Worm (Caenorhabditis elegans) whole organism, L2 larva: Measurements from ENCODE around the gene ptr-18.
A peak's percentile ranks its signal among the peaks of the same experiment; 100 is the strongest.

Source experiments
- C34F6.9 ChIP-seq: fragments of 150-350 bp; optimal IDR thresholded peaks from 2 replicates; lab custom pipeline; 2014; ENCODE audit warnings: missing biosample characterization, missing genetic modification characterization
- F13H6.1 ChIP-seq: sonication (generic microtip); optimal IDR thresholded peaks from 2 replicates; lab custom pipeline; 2016; ENCODE audit warnings: missing genetic modification characterization, missing compliant biosample characterization
- Y55F3AM.14 ChIP-seq: fragments of 200-800 bp; sonication (Bioruptor generic); optimal IDR thresholded peaks from 2 replicates; lab custom pipeline; 2018; ENCODE audit warnings: mild to moderate bottlenecking, missing genetic modification characterization, missing compliant biosample characterization
- alr-1 ChIP-seq: fragments of 150-350 bp; optimal IDR thresholded peaks from 2 replicates; lab custom pipeline; 2014; ENCODE audit warnings: missing biosample characterization, missing genetic modification characterization
- aly-2 ChIP-seq: fragments of 150-350 bp; optimal IDR thresholded peaks from 2 replicates; lab custom pipeline; 2014; ENCODE audit warnings: missing biosample characterization, missing genetic modification characterization
- blmp-1 ChIP-seq: sonication (generic microtip); optimal IDR thresholded peaks from 2 replicates; lab custom pipeline; 2017; ENCODE audit warnings: missing genetic modification characterization, mild to moderate bottlenecking, missing compliant biosample characterization, antibody characterized with exemption, moderate library complexity; ENCODE audit not compliant: insufficient read depth
- ceh-16 ChIP-seq: fragments of 150-350 bp; optimal IDR thresholded peaks from 2 replicates; lab custom pipeline; 2014; ENCODE audit warnings: missing biosample characterization, missing genetic modification characterization
- crh-2 ChIP-seq: sonication (generic microtip); optimal IDR thresholded peaks from 2 replicates; lab custom pipeline; 2017; ENCODE audit warnings: missing biosample characterization, missing genetic modification characterization
- dmd-4 ChIP-seq: sonication (generic microtip); optimal IDR thresholded peaks from 2 replicates; lab custom pipeline; 2017; ENCODE audit warnings: missing biosample characterization, missing genetic modification characterization
- elt-1 ChIP-seq: fragments of 150-350 bp; optimal IDR thresholded peaks from 2 replicates; lab custom pipeline; 2014; ENCODE audit warnings: missing biosample characterization, missing genetic modification characterization
- fos-1 ChIP-seq: fragments of 150-350 bp; optimal IDR thresholded peaks from 2 replicates; lab custom pipeline; 2014; ENCODE audit warnings: missing biosample characterization, missing genetic modification characterization
- gmeb-1 ChIP-seq: fragments of 150-350 bp; optimal IDR thresholded peaks from 2 replicates; lab custom pipeline; 2014; ENCODE audit warnings: missing biosample characterization, missing genetic modification characterization
- lin-39 ChIP-seq: fragments of 150-350 bp; optimal IDR thresholded peaks from 2 replicates; lab custom pipeline; 2014; ENCODE audit warnings: missing biosample characterization, missing genetic modification reagents, missing genetic modification characterization
- mab-5 ChIP-seq: fragments of 150-350 bp; optimal IDR thresholded peaks from 2 replicates; lab custom pipeline; 2014; ENCODE audit warnings: missing biosample characterization, missing genetic modification characterization
- mbf-1 ChIP-seq: sonication (generic microtip); optimal IDR thresholded peaks from 2 replicates; lab custom pipeline; 2017; ENCODE audit warnings: missing biosample characterization, missing genetic modification characterization
- nhr-11 ChIP-seq: fragments of 150-350 bp; optimal IDR thresholded peaks from 2 replicates; lab custom pipeline; 2014; ENCODE audit warnings: missing biosample characterization, missing genetic modification characterization
- nhr-21 ChIP-seq: fragments of 150-350 bp; optimal IDR thresholded peaks from 2 replicates; lab custom pipeline; 2014; ENCODE audit warnings: missing biosample characterization, missing genetic modification characterization
- nhr-23 ChIP-seq: fragments of 150-350 bp; optimal IDR thresholded peaks from 2 replicates; lab custom pipeline; 2014; ENCODE audit warnings: missing biosample characterization, missing genetic modification reagents, missing genetic modification characterization
- nhr-25 ChIP-seq: fragments of 150-350 bp; sonication (generic microtip); optimal IDR thresholded peaks from 3 replicates; lab custom pipeline; 2014; ENCODE audit warnings: missing biosample characterization, missing genetic modification characterization
- peb-1 ChIP-seq: fragments of 150-350 bp; optimal IDR thresholded peaks from 2 replicates; lab custom pipeline; 2014; ENCODE audit warnings: missing biosample characterization, missing genetic modification characterization
- skn-1 ChIP-seq: sonication (generic microtip); optimal IDR thresholded peaks from 2 replicates; lab custom pipeline; 2017; ENCODE audit warnings: missing biosample characterization, missing genetic modification characterization
- sma-3 ChIP-seq: sonication (generic microtip); optimal IDR thresholded peaks from 2 replicates; lab custom pipeline; 2016; ENCODE audit warnings: missing genetic modification reagents, missing genetic modification characterization, missing compliant biosample characterization
- sma-9 ChIP-seq, 2 experiments: fragments of 150-350 bp in 1 of 2; sonication (generic microtip) in 1 of 2; optimal IDR thresholded peaks; 2 replicates each; lab custom pipeline; 2014 to 2016; ENCODE audit warnings: missing genetic modification characterization in 2 of 2, mild to moderate bottlenecking in 1 of 2, missing biosample characterization in 1 of 2, missing compliant biosample characterization in 1 of 2, missing genetic modification reagents in 1 of 2, moderate library complexity in 1 of 2
- snpc-4 ChIP-seq: fragments of 150-350 bp; optimal IDR thresholded peaks from 2 replicates; lab custom pipeline; 2014; ENCODE audit warnings: missing biosample characterization, missing genetic modification characterization
- unc-39 ChIP-seq: fragments of 150-350 bp; optimal IDR thresholded peaks from 2 replicates; lab custom pipeline; 2014; ENCODE audit warnings: missing biosample characterization, missing genetic modification characterization
- unc-62 ChIP-seq: fragments of 150-350 bp; optimal IDR thresholded peaks from 2 replicates; lab custom pipeline; 2014; ENCODE audit warnings: missing biosample characterization, missing genetic modification reagents, missing genetic modification characterization
- zag-1 ChIP-seq: fragments of 150-350 bp; optimal IDR thresholded peaks from 2 replicates; lab custom pipeline; 2014; ENCODE audit warnings: missing biosample characterization, missing genetic modification characterization
- ztf-11 ChIP-seq: sonication (generic microtip); optimal IDR thresholded peaks from 2 replicates; lab custom pipeline; 2017; ENCODE audit warnings: missing biosample characterization, missing genetic modification characterization
- ztf-4 ChIP-seq: fragments of 150-350 bp; optimal IDR thresholded peaks from 2 replicates; lab custom pipeline; 2014; ENCODE audit warnings: missing biosample characterization, missing genetic modification characterization

Gene ptr-18

DNA sequence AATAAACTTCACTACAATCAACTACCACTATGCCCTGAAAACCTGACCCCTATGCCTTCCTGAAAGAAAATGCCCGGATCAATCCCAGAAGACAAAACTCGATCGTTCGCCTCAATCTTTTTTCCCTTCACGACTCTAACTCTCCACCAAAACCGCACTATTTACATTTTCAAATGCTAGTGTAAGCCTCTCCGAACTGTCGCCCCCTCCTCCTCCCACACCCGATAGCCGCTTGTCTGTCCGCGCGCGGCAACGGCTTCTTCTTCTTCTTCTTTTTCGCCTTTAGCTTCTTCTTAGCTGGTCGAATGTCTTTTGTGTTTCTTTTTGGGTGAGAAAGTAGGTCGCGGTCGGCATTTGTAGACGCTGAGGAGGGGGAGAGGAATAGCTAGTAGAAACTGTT lies 5.1 kb upstream of the ptr-18 start:
- TF ChIP-seq peb-1 (tag; lab: Kevin White, UChicago) = no peak
- no peak for TF ChIP-seq skn-1 (tag; lab: Kevin White, UChicago)
- no peak for TF ChIP-seq F13H6.1 (tag; lab: Kevin White, UChicago)
- no peak for TF ChIP-seq crh-2 (tag; lab: Kevin White, UChicago)
- no peak for TF ChIP-seq alr-1
- TF ChIP-seq blmp-1 (tag; lab: Kevin White, UChicago) = no peak
- TF ChIP-seq zag-1 (tag; lab: Kevin White, UChicago) = no peak
- no peak for TF ChIP-seq ceh-16 (tag; lab: Kevin White, UChicago)
- no peak for TF ChIP-seq gmeb-1 (tag; lab: Kevin White, UChicago)
- TF ChIP-seq sma-9 (GFP tag; optimal IDR thresholded peaks at IDR 0.05; lab: Kevin White, UChicago) = no peak
- TF ChIP-seq sma-9 (tag; optimal IDR thresholded peaks at IDR 0.05; lab: Kevin White, UChicago) = no peak
- TF ChIP-seq, all 48 proteins: peak for 0

DNA sequence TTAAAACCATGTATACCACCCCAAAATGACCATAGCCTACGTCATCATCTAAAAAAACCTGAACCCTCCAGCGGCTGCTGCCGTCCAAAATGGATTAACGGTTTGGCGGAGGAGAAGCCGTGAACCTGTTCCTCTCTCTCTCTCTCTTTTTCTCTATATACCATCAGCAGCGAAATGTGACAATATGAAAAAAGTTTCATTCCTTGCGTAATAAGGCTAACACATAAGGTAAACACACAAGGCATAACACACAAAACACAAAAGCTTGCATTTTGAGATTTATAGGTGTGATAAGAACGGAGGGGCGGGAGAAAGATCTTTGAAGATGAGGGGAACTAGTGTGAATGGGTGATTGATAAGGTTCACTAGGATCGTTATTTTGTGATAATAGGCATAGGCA lies 4.1 kb upstream of the ptr-18 start:
- no peak for TF ChIP-seq snpc-4 (tag; lab: Kevin White, UChicago)
- TF ChIP-seq nhr-25 (tag; lab: Kevin White, UChicago) = peak; percentile 64
- no peak for TF ChIP-seq ceh-16 (tag; lab: Kevin White, UChicago)
- TF ChIP-seq blmp-1 (tag; lab: Kevin White, UChicago) = peak; percentile 1
- TF ChIP-seq nhr-21 = peak; percentile 31
- TF ChIP-seq, all 48 proteins: peak for 3

DNA sequence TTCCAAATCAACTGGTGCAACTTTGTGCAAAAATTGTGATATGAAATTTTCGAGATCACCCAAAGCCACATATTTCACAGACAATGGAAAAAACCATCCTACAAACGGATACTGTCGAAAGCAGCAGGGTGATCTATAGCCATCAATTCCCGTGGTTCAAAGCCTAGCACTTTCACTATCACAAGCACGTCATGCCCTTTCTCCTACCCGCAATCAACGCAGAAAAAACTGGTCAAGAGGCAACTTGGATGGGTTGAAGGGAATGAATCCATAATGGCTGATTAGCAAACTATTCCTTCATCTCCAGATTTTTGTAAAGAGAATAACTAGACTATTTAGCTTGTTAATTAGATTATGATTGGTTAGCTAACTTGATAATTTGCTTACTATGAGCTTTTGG lies 3.6 kb upstream of the ptr-18 start:
- TF ChIP-seq blmp-1 (tag; lab: Kevin White, UChicago) = peak; percentile 30
- no peak for TF ChIP-seq dmd-4 (tag; lab: Kevin White, UChicago)

DNA sequence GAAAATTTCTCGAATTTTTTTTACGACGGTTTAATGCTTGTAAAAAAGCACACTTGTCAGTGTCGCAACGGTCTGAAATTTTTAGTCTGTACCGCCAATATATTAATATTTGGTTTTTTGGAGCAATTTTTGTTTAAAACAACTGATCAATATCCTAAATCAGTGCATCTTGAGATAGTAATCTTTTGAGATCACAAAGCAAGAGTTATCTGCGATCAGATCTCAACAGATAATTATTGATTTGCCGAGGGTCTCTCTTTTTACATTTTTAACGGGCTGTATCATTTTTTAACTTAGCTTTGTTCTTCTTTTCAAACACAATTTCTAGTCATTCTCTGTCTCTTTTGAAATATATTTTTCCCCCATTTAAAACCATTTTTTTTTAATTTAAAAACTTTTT lies 208 bp upstream of the ptr-18 start:
- peak; percentile 75 for TF ChIP-seq elt-1
- no peak for TF ChIP-seq aly-2 (tag; lab: Kevin White, UChicago)
- no peak for TF ChIP-seq mab-5 (tag; lab: Kevin White, UChicago)

DNA sequence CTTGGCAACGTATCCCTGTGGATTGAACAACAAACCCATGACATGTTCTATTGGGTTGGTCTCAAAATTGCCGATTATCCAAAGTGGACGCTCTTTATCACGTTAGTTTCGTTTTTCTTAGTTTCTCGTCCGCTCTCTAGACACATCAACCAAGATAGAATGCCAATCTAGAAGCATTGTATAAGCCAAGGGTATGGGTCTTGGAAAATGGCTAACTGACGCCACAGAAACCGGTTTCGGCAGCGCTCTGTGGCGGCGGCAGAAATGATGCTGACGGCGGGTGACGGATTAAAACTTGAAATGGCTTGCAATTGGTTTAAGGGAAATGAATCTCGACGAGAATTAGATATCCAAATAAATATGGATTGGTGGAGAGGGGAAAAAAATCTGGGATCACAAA lies 243 bp downstream of the ptr-18 start:
- TF ChIP-seq nhr-23 (tag; lab: Kevin White, UChicago) (no peak), peb-1 (tag; lab: Kevin White, UChicago) (peak; percentile 33), nhr-21 (peak; percentile 27)

ce11 chrII:12966274-12966673 lies 928 bp downstream of the ptr-18 start:
- TF ChIP-seq nhr-23 (tag; lab: Kevin White, UChicago) = no peak
- TF ChIP-seq ztf-4 (tag; lab: Kevin White, UChicago) = no peak
- no peak for TF ChIP-seq fos-1
- no peak for TF ChIP-seq ztf-11 (tag; lab: Kevin White, UChicago)
- TF ChIP-seq Y55F3AM.14 (GFP tag; lab: Kevin White, UChicago) = no peak
- TF ChIP-seq snpc-4 (tag; lab: Kevin White, UChicago) = no peak
- no peak for TF ChIP-seq sma-9 (GFP tag; optimal IDR thresholded peaks at IDR 0.05; lab: Kevin White, UChicago)
- no peak for TF ChIP-seq sma-9 (tag; optimal IDR thresholded peaks at IDR 0.05; lab: Kevin White, UChicago)
- no peak for TF ChIP-seq unc-62
- TF ChIP-seq nhr-11 = no peak
- TF ChIP-seq unc-39 (tag; lab: Kevin White, UChicago) = no peak
- TF ChIP-seq sma-3 (GFP tag; lab: Kevin White, UChicago) = no peak
- TF ChIP-seq mbf-1 (tag; lab: Kevin White, UChicago) = no peak
- no peak for TF ChIP-seq C34F6.9 (tag; lab: Kevin White, UChicago)
- no peak for TF ChIP-seq gmeb-1 (tag; lab: Kevin White, UChicago)

DNA sequence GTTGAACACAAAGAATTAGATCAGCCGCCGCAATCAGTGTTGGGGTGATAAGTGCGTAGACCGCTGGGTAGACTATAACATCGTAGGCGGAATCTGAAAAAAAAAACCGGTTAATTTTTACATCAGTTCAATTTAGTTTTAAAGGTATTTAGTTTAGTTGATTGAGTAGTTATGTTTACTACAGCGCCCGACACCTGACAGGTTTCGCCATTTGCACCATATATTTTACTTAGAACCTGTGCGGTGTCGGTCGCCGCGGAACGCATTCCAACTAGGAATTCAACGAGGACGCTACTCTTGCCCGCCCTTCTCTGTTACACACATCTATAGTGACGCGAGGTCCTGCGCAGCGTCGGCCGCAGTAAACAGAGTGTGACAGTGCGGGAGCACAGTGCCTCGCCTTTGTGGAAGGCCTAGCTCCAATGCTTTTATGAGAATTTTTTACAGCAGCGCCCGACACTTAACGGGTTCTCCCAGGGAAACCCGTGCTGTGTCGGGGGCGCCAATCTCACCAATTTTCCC lies 3.2 kb downstream of the ptr-18 start:
- TF ChIP-seq snpc-4 (tag; lab: Kevin White, UChicago) (peak; percentile 63), lin-39 (tag; lab: Kevin White, UChicago) (no peak)
- TF ChIP-seq, all 48 proteins: peak for 1
